Worm (Caenorhabditis elegans): ENCODE measurements around the gene col-9.
A peak's percentile ranks its signal among the peaks of the same experiment; 100 is the strongest.

The col-9 gene

DNA sequence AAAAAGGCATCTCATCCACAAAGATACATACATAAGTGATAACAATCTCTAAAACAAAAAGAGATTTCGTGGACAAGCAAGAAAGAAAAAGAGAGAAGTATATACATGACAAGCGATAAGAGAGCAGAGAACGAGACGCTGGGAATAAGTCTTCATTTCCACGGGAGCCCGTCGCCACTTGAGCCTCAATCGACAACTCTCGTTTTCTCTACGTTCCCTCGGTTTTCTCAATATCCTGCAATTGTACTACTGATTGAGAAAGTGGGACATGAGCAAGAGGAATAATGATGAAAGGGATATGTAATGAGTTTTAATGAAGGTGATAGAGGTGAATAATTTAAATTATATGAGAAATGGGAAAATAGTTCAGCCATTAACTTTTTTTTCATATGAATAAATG is 47.7 kb downstream of the col-9 start:
- no peak for TF ChIP-seq lsy-2 (tag; optimal IDR thresholded peaks at IDR 0.05)
- no peak for TF ChIP-seq Y55F3AM.14 (GFP tag; optimal IDR thresholded peaks at IDR 0.05)
- TF ChIP-seq sma-9 (GFP tag; optimal IDR thresholded peaks at IDR 0.05) = peak; percentile 21
- TF ChIP-seq sma-9 (tag; optimal IDR thresholded peaks at IDR 0.05) = no peak
- TF ChIP-seq F13H6.1 (tag; optimal IDR thresholded peaks at IDR 0.05) = peak; percentile 24

DNA sequence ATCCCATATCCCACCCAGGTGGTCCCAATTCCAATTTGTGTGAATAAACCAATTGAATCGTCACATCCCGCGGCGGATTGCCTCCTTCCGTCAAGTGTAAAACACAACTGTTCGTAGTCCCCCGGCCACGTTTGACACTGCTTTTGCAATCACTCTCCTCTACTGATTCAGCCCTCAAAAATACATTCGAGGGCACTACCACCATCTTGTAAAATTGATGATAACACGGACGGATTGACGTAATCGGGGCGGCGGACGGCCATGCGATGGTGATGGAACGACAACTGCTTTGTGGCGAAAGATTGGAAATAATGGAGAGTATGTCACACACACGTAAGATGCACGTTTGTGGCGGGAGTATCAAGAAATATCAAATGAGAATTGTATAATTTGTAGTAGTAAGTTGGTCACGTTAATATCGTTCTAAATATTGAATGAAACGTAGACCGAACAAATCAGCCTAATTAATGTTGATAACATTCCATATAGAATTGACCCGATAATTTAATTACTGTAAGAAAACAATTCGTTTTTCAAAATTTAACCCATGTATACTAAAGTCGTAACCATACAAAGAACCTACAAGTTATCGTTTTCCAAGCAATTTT is 48.6 kb downstream of the col-9 start:
- no peak for TF ChIP-seq ceh-82 (tag; optimal IDR thresholded peaks at IDR 0.05)
- no peak for TF ChIP-seq R02D3.7 (tag; optimal IDR thresholded peaks at IDR 0.05)
- TF ChIP-seq nhr-6 (tag; optimal IDR thresholded peaks at IDR 0.05) = no peak
- peak; percentile 9 for TF ChIP-seq lin-39 (tag; optimal IDR thresholded peaks at IDR 0.05)
- TF ChIP-seq dmd-4 (tag; optimal IDR thresholded peaks at IDR 0.05) = no peak
- no peak for TF ChIP-seq ZK546.5 (tag; optimal IDR thresholded peaks at IDR 0.05)
- TF ChIP-seq egl-27 (tag; optimal IDR thresholded peaks at IDR 0.05) = no peak
- peak; percentile 69 for TF ChIP-seq F13H6.1 (tag; optimal IDR thresholded peaks at IDR 0.05)
- TF ChIP-seq nhr-129 (tag; optimal IDR thresholded peaks at IDR 0.05) = peak; percentile 53
- TF ChIP-seq nhr-25 (tag; optimal IDR thresholded peaks at IDR 0.05) = no peak
- TF ChIP-seq nhr-11 (tag; optimal IDR thresholded peaks at IDR 0.05) = no peak
- TF ChIP-seq lin-11 (tag; optimal IDR thresholded peaks at IDR 0.05) = no peak
- peak; percentile 31 for TF ChIP-seq sma-9 (GFP tag; optimal IDR thresholded peaks at IDR 0.05)
- TF ChIP-seq sma-9 (tag; optimal IDR thresholded peaks at IDR 0.05) = no peak
- TF ChIP-seq nhr-10 (tag; optimal IDR thresholded peaks at IDR 0.05) = no peak
- TF ChIP-seq nhr-23 (tag; optimal IDR thresholded peaks at IDR 0.05) = no peak
- TF ChIP-seq ztf-1 (GFP tag; conservative IDR thresholded peaks at IDR 0.05) = no peak
- no peak for TF ChIP-seq unc-55 (GFP tag; optimal IDR thresholded peaks at IDR 0.05)
- TF ChIP-seq sma-3 (GFP tag; optimal IDR thresholded peaks at IDR 0.05) = no peak
- TF ChIP-seq C34F6.9 (tag; optimal IDR thresholded peaks at IDR 0.05) = peak; percentile 17
- TF ChIP-seq aly-2 (tag; optimal IDR thresholded peaks at IDR 0.05) = no peak
- no peak for TF ChIP-seq nhr-77 (tag; optimal IDR thresholded peaks at IDR 0.05)
- peak; percentile 11 for TF ChIP-seq sem-4 (tag; optimal IDR thresholded peaks at IDR 0.05)

DNA sequence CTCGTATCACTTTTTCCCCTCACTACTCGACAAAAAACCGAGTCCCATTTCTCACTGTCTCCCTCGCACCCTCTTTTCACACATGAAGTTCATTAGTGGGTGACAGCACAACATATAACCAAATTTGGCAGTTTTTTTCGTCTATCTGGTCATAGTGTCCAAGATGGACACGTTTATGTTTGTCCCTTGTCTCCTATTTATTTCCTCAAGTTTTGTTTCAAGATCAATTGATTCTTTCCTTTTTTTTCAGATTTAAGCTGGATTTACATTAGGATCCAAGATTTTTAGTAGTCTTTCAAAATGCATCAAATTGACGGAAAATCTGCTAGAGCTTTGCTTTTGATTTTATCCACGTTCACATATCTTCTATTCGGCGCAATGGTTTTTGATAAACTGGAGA is 49.7 kb downstream of the col-9 start, which contains the start of gene twk-20:
twk-20 (plus strand) TSS at position 301 of the 400 bp plus-strand sequence.
- TF ChIP-seq ceh-82 (tag; optimal IDR thresholded peaks at IDR 0.05) (no peak), nhr-25 (tag; optimal IDR thresholded peaks at IDR 0.05) (no peak), nhr-6 (tag; optimal IDR thresholded peaks at IDR 0.05) (no peak), ZK546.5 (tag; optimal IDR thresholded peaks at IDR 0.05) (no peak), sma-3 (GFP tag; optimal IDR thresholded peaks at IDR 0.05) (no peak), sem-4 (tag; optimal IDR thresholded peaks at IDR 0.05) (no peak), dmd-4 (tag; optimal IDR thresholded peaks at IDR 0.05) (no peak), alr-1 (tag; optimal IDR thresholded peaks at IDR 0.05) (no peak)

Data from whole organism, L2 larva.